Worm (Caenorhabditis elegans) whole organism, early embryonic: ENCODE results near the gene bgnt-1.5.
A peak's percentile ranks its signal among the peaks of the same experiment; 100 is the strongest.

Experiments used
- B0310.2 ChIP-seq: sonication (generic microtip); optimal IDR thresholded peaks from 2 replicates; lab custom pipeline; 2016; ENCODE audit warnings: mild to moderate bottlenecking, missing genetic modification characterization, missing compliant biosample characterization
- F13C5.2 ChIP-seq: sonication (generic microtip); optimal IDR thresholded peaks from 2 replicates; lab custom pipeline; 2017; ENCODE audit warnings: mild to moderate bottlenecking, missing genetic modification characterization, inconsistent platforms, missing compliant biosample characterization
- aly-1 ChIP-seq: sonication (generic microtip); optimal IDR thresholded peaks from 2 replicates; lab custom pipeline; 2016; ENCODE audit warnings: missing genetic modification characterization, missing compliant biosample characterization
- ama-1 ChIP-seq: fragments of 150-350 bp; optimal IDR thresholded peaks from 2 replicates; lab custom pipeline; 2014
- ceh-13 ChIP-seq: fragments of 200-800 bp; sonication (Bioruptor generic); optimal IDR thresholded peaks from 2 replicates; lab custom pipeline; 2018; ENCODE audit warnings: mild to moderate bottlenecking, missing genetic modification characterization, missing compliant biosample characterization
- ceh-36 ChIP-seq: sonication (generic microtip); optimal IDR thresholded peaks from 2 replicates; lab custom pipeline; 2016; ENCODE audit warnings: missing genetic modification characterization, inconsistent platforms, missing compliant biosample characterization
- ets-7 ChIP-seq: sonication (generic microtip); optimal IDR thresholded peaks from 2 replicates; lab custom pipeline; 2016; ENCODE audit warnings: missing genotype, missing genetic modification characterization, missing compliant biosample characterization
- flt-1 ChIP-seq: fragments of 200-800 bp; sonication (Bioruptor generic); IDR thresholded peaks from 2 replicates; pipeline ENCODE4 v1.3.6; 2022; ENCODE audit warnings: missing genetic modification characterization, missing compliant biosample characterization
- hmbx-1 ChIP-seq: sonication (generic microtip); optimal IDR thresholded peaks from 2 replicates; lab custom pipeline; 2016; ENCODE audit warnings: mild to moderate bottlenecking, missing genetic modification characterization, missing compliant biosample characterization
- hmg-4 ChIP-seq: fragments of 200-800 bp; sonication (Bioruptor generic); optimal IDR thresholded peaks from 2 replicates; lab custom pipeline; 2018; ENCODE audit warnings: mild to moderate bottlenecking, missing genetic modification characterization, missing compliant biosample characterization
- hnd-1 ChIP-seq: sonication (generic microtip); optimal IDR thresholded peaks from 2 replicates; lab custom pipeline; 2016; ENCODE audit warnings: missing genetic modification characterization, missing compliant biosample characterization
- pes-1 ChIP-seq: fragments of 200-800 bp; sonication (Bioruptor generic); IDR thresholded peaks from 2 replicates; pipeline ENCODE4 v1.3.6; 2022; ENCODE audit warnings: missing genetic modification reagents, missing genetic modification characterization, missing compliant biosample characterization
- scrt-1 ChIP-seq: fragments of 200-800 bp; sonication (Bioruptor generic); IDR thresholded peaks from 2 replicates; pipeline ENCODE4 v1.3.6; 2022; ENCODE audit warnings: missing genetic modification characterization, missing compliant biosample characterization
- sea-1 ChIP-seq: fragments of 200-800 bp; sonication (Bioruptor generic); conservative IDR thresholded peaks from 2 replicates; pipeline ENCODE4 v1.3.6; 2022; ENCODE audit warnings: missing genetic modification characterization, missing compliant biosample characterization
- tbx-11 ChIP-seq: fragments of 200-800 bp; sonication (Bioruptor generic); IDR thresholded peaks from 2 replicates; pipeline ENCODE4 v1.3.6; 2022; ENCODE audit warnings: missing genetic modification characterization, missing compliant biosample characterization
- tbx-37 ChIP-seq: fragments of 200-800 bp; sonication (Bioruptor generic); conservative IDR thresholded peaks from 2 replicates; pipeline ENCODE4 v1.3.6; 2022; ENCODE audit warnings: missing genetic modification reagents, missing genetic modification characterization, missing compliant biosample characterization
- tra-4 ChIP-seq: sonication (generic microtip); optimal IDR thresholded peaks from 2 replicates; lab custom pipeline; 2017; ENCODE audit warnings: missing genetic modification characterization, missing compliant biosample characterization

The bgnt-1.5 gene

DNA sequence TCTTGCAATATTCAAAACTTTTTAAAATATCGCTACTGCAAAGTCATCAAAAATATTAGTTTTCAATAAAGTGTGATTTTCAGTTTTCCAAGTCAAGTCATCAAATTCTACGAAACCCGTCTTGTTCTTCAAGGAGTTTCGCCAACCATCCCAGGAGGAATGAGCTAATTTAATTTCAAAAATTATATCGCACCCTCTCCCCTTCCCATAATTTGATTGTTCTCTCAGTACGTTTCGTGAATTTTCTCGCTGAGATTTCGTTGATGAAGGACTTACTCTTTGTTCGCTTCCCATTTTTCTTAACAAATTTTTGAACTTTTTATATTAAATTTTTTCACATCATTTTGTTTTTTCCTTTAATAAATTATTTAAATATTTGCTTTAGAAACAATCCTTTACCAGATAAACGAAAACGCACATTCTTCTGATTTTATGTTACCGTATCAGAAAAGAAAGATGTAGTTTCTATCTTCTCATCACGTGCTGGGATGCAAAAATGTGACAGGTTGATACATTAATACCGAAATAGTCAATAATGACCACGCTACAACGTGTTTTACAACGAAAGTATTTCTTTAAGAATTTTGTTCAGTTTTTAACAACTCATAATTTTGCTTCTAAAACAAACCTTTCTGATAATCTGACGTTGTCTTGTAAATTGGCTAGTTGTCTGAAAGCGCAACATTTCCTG lies 14.7 kb upstream of the bgnt-1.5 start:
- no peak for TF ChIP-seq tbx-11 (GFP tag; lab: Robert Waterston, UW)
- TF ChIP-seq B0310.2, result no peak

DNA sequence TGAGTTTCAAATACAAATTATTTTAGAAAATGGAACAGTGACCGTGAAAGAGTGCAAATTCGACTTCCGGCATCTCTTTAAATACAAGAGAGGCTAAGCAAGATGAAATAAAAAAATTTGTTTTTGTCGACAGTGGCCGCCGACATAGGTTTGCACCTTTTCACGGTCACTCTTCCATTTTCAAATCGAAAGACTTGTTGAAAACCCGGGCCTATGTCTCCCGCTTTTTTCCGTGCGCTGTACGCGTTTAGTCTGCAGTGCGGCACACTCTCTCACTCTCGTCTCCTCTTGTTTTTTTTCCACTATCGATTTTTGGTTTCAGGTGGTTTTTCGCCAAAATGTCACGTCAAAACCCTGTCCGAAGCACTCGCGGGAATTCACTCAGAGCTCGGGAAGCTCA lies 12.9 kb upstream of the bgnt-1.5 start, which contains the start of gene hpl-1:
TSS of gene hpl-1 (plus strand) at position 301 of the 400 bp plus-strand sequence.
- no peak for TF ChIP-seq tbx-37
- no peak for TF ChIP-seq ama-1 (lab: Kevin White, UChicago)
- TF ChIP-seq sea-1 (GFP tag; lab: Robert Waterston, UW), result no peak
- TF ChIP-seq aly-1, result no peak
- no peak for TF ChIP-seq hnd-1
- TF ChIP-seq tra-4 (tag; lab: Kevin White, UChicago), result no peak

ce11 chrX:13242231-13242630 lies 10.1 kb upstream of the bgnt-1.5 start, which contains the start of gene K08H2.5:
TSS of gene K08H2.5 (minus strand) at chrX:13242331.
- TF ChIP-seq ets-7 (no peak), sea-1 (GFP tag; lab: Robert Waterston, UW) (no peak), hmg-4 (GFP tag; lab: Kevin White, UChicago) (no peak), ceh-13 (GFP tag; lab: Kevin White, UChicago) (no peak), flt-1 (no peak), ceh-36 (tag; lab: Kevin White, UChicago) (no peak), tbx-11 (GFP tag; lab: Robert Waterston, UW) (no peak), F13C5.2 (tag; lab: Kevin White, UChicago) (no peak), ama-1 (lab: Kevin White, UChicago) (no peak), aly-1 (no peak), tbx-37 (no peak), hmbx-1 (tag; lab: Kevin White, UChicago) (no peak), pes-1 (GFP tag; lab: Robert Waterston, UW) (no peak), B0310.2 (no peak), tra-4 (tag; lab: Kevin White, UChicago) (no peak)

- TF ChIP-seq ets-7 (no peak), tra-4 (tag; lab: Kevin White, UChicago) (no peak), F13C5.2 (tag; lab: Kevin White, UChicago) (no peak), scrt-1 (no peak), B0310.2 (no peak), hmg-4 (GFP tag; lab: Kevin White, UChicago) (no peak), ceh-13 (GFP tag; lab: Kevin White, UChicago) (no peak)
Observed at ce11 chrX:13238197-13238596, 6.0 kb upstream of the bgnt-1.5 start, which contains the start of gene K08H2.4. TSS of gene K08H2.4 (plus strand) at chrX:13238497.

- TF ChIP-seq ets-7 (no peak), hnd-1 (no peak), scrt-1 (no peak), tra-4 (tag; lab: Kevin White, UChicago) (no peak), hmbx-1 (tag; lab: Kevin White, UChicago) (no peak), ama-1 (lab: Kevin White, UChicago) (no peak), B0310.2 (no peak), hmg-4 (GFP tag; lab: Kevin White, UChicago) (no peak), sea-1 (GFP tag; lab: Robert Waterston, UW) (no peak), tbx-37 (no peak), aly-1 (no peak), F13C5.2 (tag; lab: Kevin White, UChicago) (no peak), tbx-11 (GFP tag; lab: Robert Waterston, UW) (no peak), flt-1 (no peak), ceh-36 (tag; lab: Kevin White, UChicago) (no peak), pes-1 (GFP tag; lab: Robert Waterston, UW) (no peak), ceh-13 (GFP tag; lab: Kevin White, UChicago) (no peak)
Observed at ce11 chrX:13237102-13237501, 4.9 kb upstream of the bgnt-1.5 start, which contains the start of gene K08H2.3. TSS of gene K08H2.3 (plus strand) at chrX:13237402.

DNA sequence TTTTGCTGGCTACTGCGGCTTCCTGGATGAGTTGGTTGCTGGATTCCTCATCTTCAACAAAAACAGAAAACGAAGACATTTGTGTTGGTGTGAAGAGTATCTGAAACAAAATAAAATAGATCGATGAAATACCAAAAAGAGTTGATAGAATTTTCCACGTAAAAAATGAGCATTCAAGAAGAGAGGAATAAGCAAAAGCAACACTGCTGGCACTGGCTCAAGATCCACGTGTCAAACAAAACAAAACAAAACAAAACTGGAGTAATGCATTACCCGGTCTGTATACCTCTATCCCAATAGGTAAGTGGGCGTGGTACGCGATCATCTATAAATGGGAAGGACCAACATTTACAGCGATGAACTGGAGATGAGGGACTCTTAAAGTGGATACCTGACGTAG lies 2.7 kb upstream of the bgnt-1.5 start, which contains the start of gene K08H2.2:
TSS of gene K08H2.2 (minus strand) at position 101 of the 400 bp plus-strand sequence.
- TF ChIP-seq ceh-36 (tag; lab: Kevin White, UChicago), result no peak
- no peak for TF ChIP-seq ets-7
- no peak for TF ChIP-seq sea-1 (GFP tag; lab: Robert Waterston, UW)
- TF ChIP-seq hmbx-1 (tag; lab: Kevin White, UChicago), result no peak
- TF ChIP-seq hmg-4 (GFP tag; lab: Kevin White, UChicago), result no peak
- TF ChIP-seq aly-1, result no peak
- TF ChIP-seq tbx-11 (GFP tag; lab: Robert Waterston, UW), result no peak
- no peak for TF ChIP-seq hnd-1
- no peak for TF ChIP-seq ceh-13 (GFP tag; lab: Kevin White, UChicago)
- TF ChIP-seq pes-1 (GFP tag; lab: Robert Waterston, UW), result no peak
- no peak for TF ChIP-seq scrt-1
- no peak for TF ChIP-seq tra-4 (tag; lab: Kevin White, UChicago)
- no peak for TF ChIP-seq F13C5.2 (tag; lab: Kevin White, UChicago)
- no peak for TF ChIP-seq flt-1
- no peak for TF ChIP-seq B0310.2
- TF ChIP-seq tbx-37, result no peak

DNA sequence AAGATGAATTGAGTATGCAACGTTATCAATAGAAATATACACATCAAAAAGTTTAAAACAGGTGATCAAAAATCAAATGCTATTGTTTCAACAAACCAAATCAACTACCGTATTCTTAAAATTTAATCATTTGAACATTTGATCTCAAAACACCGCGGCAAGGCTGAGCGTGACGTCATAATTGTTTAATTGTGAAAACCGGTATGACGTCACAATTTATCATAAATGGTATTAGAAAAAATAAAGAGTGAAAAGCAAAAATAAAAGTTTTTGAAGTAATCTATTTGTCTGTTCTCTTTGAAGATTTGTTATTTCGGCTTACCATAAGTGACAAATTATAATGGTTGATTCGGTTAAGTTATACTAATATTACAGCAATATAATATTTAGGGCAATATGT lies 4.4 kb downstream of the bgnt-1.5 start:
- no peak for TF ChIP-seq ceh-36 (tag; lab: Kevin White, UChicago)
- TF ChIP-seq sea-1 (GFP tag; lab: Robert Waterston, UW), result no peak
- no peak for TF ChIP-seq ets-7
- TF ChIP-seq hmg-4 (GFP tag; lab: Kevin White, UChicago), result no peak

DNA sequence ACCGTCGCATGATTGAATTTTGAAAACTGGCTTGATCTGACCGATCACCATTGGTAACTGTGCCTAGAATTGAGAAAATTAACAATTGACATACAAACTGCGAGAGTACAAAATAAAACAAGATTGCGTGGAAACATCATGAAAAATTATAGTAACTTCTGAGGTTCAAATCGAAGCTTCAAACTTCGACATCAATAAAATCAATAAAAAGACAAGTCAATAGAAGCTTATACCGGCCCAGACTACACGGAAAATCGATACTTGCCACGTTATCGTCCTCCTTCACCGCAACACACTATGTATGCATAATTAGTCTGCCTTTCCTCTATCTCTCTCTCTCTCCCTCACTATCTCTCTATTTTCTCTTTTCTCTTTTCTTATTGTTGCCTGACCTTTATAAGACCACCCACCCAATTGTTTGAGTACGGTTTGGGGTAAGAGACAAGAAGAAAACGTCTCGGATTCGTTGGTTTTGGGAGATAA lies 5.5 kb downstream of the bgnt-1.5 start, which contains the start of gene skr-21:
TSS of gene skr-21 (minus strand) at position 51 of the 483 bp plus-strand sequence.
- TF ChIP-seq ets-7, result no peak
- TF ChIP-seq hnd-1, result no peak
- no peak for TF ChIP-seq flt-1
- peak; percentile 28 for TF ChIP-seq aly-1
- TF ChIP-seq pes-1 (GFP tag; lab: Robert Waterston, UW), result no peak
- no peak for TF ChIP-seq ama-1 (lab: Kevin White, UChicago)
- TF ChIP-seq tbx-37, result no peak
- no peak for TF ChIP-seq tbx-11 (GFP tag; lab: Robert Waterston, UW)
- TF ChIP-seq ceh-13 (GFP tag; lab: Kevin White, UChicago), result no peak
- no peak for TF ChIP-seq F13C5.2 (tag; lab: Kevin White, UChicago)
- 0 out of 2 replicates have a peak, but pooled peaks have one; percentile 27 for TF ChIP-seq sea-1 (GFP tag; lab: Robert Waterston, UW)
- no peak for TF ChIP-seq hmg-4 (GFP tag; lab: Kevin White, UChicago)
- TF ChIP-seq tra-4 (tag; lab: Kevin White, UChicago), result no peak
- TF ChIP-seq hmbx-1 (tag; lab: Kevin White, UChicago), result no peak
- no peak for TF ChIP-seq B0310.2
